Fruit fly (Drosophila melanogaster) whole organism: Measurements from ENCODE around the gene Hnf4.
A peak's percentile ranks its signal among the peaks of the same experiment; 100 is the strongest.

ENCODE experiments used
- CG8478 ChIP-seq: fragments of >200 bp; optimal IDR thresholded peaks from 2 replicates; lab custom pipeline; 2018; ENCODE audit warnings: inconsistent platforms
- Dll ChIP-seq: fragments of >200 bp; optimal IDR thresholded peaks from 2 replicates; lab custom pipeline; 2017
- EcR ChIP-seq, 2 experiments: fragments of >200 bp; optimal IDR thresholded peaks; 2 replicates each; lab custom pipeline; 2017; ENCODE audit warnings: missing biosample characterization in 2 of 2, missing genetic modification characterization in 2 of 2, missing genetic modification reagents in 2 of 2
- pan ChIP-seq: fragments of >200 bp; optimal IDR thresholded peaks from 2 replicates; lab custom pipeline; 2017
- psq ChIP-seq: fragments of >200 bp; optimal IDR thresholded peaks from 2 replicates; lab custom pipeline; 2017
- usp ChIP-seq: fragments of >200 bp; optimal IDR thresholded peaks from 2 replicates; lab custom pipeline; 2017; ENCODE audit warnings: missing biosample characterization, missing genetic modification characterization, mixed read lengths

Gene Hnf4

dm6 chr2L:8700870-8701616 is 8.4 kb downstream of the Hnf4 start:
- TF ChIP-seq psq (lab: Kevin White, UChicago): no peak

DNA sequence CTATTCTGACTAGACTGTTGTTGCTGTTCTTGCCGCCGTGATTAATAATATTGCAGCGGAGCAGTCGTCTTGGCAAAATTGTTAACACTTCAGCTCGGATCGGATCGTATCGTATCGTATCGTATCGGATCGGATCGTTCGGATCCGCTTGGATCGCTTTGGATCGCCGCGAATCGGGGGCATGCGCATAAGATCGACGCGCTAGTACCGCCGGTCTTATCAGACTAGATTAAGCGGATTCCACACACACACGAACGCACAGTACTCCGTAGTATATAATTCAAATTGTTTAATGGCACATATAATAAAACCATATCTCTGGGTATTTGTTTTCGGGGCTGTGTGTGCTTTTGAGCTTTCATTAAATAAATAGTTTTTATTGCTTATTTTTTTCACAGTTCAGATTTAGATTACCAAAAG is 9.5 kb downstream of the Hnf4 start:
- TF ChIP-seq usp (GFP tag; lab: Kevin White, UChicago) (no peak), psq (lab: Kevin White, UChicago) (no peak), pan (lab: Kevin White, UChicago) (no peak), CG8478 (lab: Kevin White, UChicago) (no peak), Dll (lab: Kevin White, UChicago) (no peak), EcR (GFP tag; optimal IDR thresholded peaks at IDR 0.05; lab: Kevin White, UChicago) (no peak)

dm6 chr2L:8697915-8698627 is 11.3 kb downstream of the Hnf4 start:
- TF ChIP-seq CG8478 (lab: Kevin White, UChicago) (no peak), Dll (lab: Kevin White, UChicago) (no peak), usp (GFP tag; lab: Kevin White, UChicago) (no peak), EcR (GFP tag; optimal IDR thresholded peaks at IDR 0.05; lab: Kevin White, UChicago) (no peak), pan (lab: Kevin White, UChicago) (no peak)

DNA sequence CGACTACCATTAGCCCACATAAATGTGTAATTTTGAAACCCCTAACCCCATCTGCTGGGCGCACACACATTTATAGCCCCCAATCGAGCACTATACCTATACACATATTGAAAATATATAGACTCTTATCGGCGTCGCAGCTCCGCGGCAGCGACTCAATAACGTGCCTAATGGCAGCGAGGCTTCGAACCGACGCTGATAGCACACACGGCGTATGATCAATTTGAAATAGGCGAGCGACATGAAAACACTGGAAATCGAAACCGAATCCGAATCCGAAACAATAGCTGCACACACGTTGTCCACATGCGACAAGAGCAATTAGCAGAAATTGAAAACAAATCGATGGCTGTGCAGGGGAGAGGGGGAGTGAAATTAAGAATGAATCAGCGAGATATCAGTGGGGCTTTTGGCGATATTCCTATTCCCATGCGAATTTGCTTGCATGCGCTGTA is 15.1 kb downstream of the Hnf4 start:
- TF ChIP-seq EcR (GFP tag; optimal IDR thresholded peaks at IDR 0.05; lab: Kevin White, UChicago) (no peak), Dll (lab: Kevin White, UChicago) (no peak), pan (lab: Kevin White, UChicago) (no peak), psq (lab: Kevin White, UChicago) (no peak), usp (GFP tag; lab: Kevin White, UChicago) (no peak), CG8478 (lab: Kevin White, UChicago) (no peak)

dm6 chr2L:8692426-8693180 is 16.8 kb downstream of the Hnf4 start:
- no peak for TF ChIP-seq psq (lab: Kevin White, UChicago)
- no peak for TF ChIP-seq pan (lab: Kevin White, UChicago)
- TF ChIP-seq Dll (lab: Kevin White, UChicago): no peak
- no peak for TF ChIP-seq CG8478 (lab: Kevin White, UChicago)
- no peak for TF ChIP-seq EcR (GFP tag; optimal IDR thresholded peaks at IDR 0.05; lab: Kevin White, UChicago)
- no peak for TF ChIP-seq usp (GFP tag; lab: Kevin White, UChicago)

DNA sequence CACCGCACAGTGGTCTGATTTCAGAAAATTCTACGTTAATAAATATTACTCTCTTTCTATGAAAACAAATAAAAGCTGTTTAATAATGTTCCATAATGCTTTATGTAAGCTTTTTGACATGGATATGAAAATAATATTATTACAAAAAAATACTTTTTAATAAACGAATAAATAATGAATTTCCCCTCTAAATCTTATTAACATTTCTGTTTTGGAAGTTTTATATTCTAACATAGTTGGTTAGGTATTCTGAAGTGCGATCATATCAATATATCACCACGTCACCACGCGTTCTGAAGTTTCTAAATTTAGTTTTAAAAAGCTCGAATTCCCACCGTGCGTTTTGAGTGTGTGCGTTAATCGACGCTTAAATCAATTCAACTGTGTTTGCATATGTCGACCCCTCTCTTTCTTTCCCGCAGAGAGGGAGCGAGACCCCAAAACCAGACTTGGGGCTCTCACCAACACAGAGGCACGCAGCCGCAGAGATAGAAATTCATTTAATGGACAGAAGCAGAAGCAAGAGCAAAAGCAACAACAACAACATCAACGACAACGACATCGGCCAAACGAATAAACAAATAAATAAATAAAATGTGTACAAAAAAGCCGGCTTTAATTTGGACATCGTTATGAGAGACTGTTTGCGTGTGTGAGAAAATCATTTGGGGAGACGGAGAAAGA is 18.0 kb downstream of the Hnf4 start:
- TF ChIP-seq CG8478 (lab: Kevin White, UChicago) (peak; percentile 41), usp (GFP tag; lab: Kevin White, UChicago) (no peak)

DNA sequence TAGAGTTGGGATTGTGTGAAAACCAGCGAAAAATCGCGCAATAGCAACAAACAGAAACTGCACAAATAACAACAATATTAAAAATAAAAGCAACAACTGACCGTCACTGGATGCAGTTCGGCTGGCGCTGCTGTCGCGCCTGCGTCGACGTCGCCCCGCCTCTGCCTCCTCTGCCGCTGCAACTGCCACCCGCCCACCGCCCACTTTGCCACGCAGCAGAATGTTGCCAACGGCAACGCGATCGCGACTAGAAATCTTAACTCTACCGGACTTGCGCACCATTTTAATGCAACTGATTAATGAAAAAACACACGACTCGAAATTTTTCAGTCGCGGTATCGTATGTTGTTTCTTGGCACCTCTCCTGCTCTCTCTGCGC is 18.5 kb downstream of the Hnf4 start:
- TF ChIP-seq Dll (lab: Kevin White, UChicago) (no peak), usp (GFP tag; lab: Kevin White, UChicago) (no peak), psq (lab: Kevin White, UChicago) (no peak), EcR (GFP tag; optimal IDR thresholded peaks at IDR 0.05; lab: Kevin White, UChicago) (no peak), CG8478 (lab: Kevin White, UChicago) (no peak), pan (lab: Kevin White, UChicago) (no peak)

- no peak for TF ChIP-seq Dll (lab: Kevin White, UChicago)
- TF ChIP-seq CG8478 (lab: Kevin White, UChicago): no peak
- no peak for TF ChIP-seq pan (lab: Kevin White, UChicago)
- TF ChIP-seq EcR (GFP tag; optimal IDR thresholded peaks at IDR 0.05; lab: Kevin White, UChicago): no peak
- no peak for TF ChIP-seq usp (GFP tag; lab: Kevin White, UChicago)
- no peak for TF ChIP-seq psq (lab: Kevin White, UChicago)
These were observed 19.0 kb downstream of the Hnf4 start for dm6 chr2L:8690382-8690781.

DNA sequence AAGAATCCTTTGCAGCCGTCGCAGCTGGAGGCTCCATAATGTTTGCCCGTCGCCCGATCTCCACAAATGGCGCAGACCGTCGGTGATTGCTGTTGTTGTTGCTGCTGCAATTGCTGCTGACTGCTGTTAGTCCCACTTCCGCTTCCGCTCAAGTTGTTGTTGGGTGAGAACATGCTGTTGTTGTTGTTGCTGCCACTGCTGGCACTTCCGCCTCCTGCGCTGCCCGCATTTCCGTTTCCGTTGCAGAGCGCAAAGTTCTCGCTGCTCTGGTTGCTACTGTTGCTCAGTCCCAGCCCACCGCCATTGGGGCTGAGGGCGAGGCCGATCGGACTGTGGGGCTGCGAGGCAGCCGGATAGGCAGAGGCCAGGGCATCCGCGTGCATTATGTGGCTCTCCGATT is 19.6 kb downstream of the Hnf4 start:
- no peak for TF ChIP-seq Dll (lab: Kevin White, UChicago)
- TF ChIP-seq psq (lab: Kevin White, UChicago): no peak
- no peak for TF ChIP-seq usp (GFP tag; lab: Kevin White, UChicago)
- no peak for TF ChIP-seq EcR (GFP tag; optimal IDR thresholded peaks at IDR 0.05; lab: Kevin White, UChicago)
- no peak for TF ChIP-seq pan (lab: Kevin White, UChicago)
- TF ChIP-seq CG8478 (lab: Kevin White, UChicago): no peak

dm6 chr2L:8685668-8686306 is 23.6 kb downstream of the Hnf4 start, which contains the start of the genes PrBP and Trs23:
TSS of gene PrBP (minus strand) at chr2L:8685955.
TSS of gene Trs23 (plus strand) at chr2L:8686231.
- no peak for TF ChIP-seq CG8478 (lab: Kevin White, UChicago)
- no peak for TF ChIP-seq psq (lab: Kevin White, UChicago)
